Worm (Caenorhabditis elegans) whole organism, late embryonic: ENCODE results near the gene sec-24.1.
A peak's percentile ranks its signal among the peaks of the same experiment; 100 is the strongest.

ENCODE experiments used
- C08G9.2 ChIP-seq: sonication (generic microtip); optimal IDR thresholded peaks from 2 replicates; lab custom pipeline; 2016; ENCODE audit warnings: mild to moderate bottlenecking, missing genetic modification characterization, moderate library complexity, missing compliant biosample characterization
- F13H6.1 ChIP-seq: sonication (generic microtip); optimal IDR thresholded peaks from 2 replicates; lab custom pipeline; 2016; ENCODE audit warnings: missing genetic modification characterization, missing compliant biosample characterization
- K09A11.1 ChIP-seq: sonication (generic microtip); optimal IDR thresholded peaks from 2 replicates; lab custom pipeline; 2017; ENCODE audit warnings: antibody characterized with exemption, mild to moderate bottlenecking, missing genetic modification characterization, missing compliant biosample characterization; ENCODE audit not compliant: insufficient read depth
- T23F11.4 ChIP-seq: fragments of 200-800 bp; sonication (Bioruptor generic); optimal IDR thresholded peaks from 2 replicates; lab custom pipeline; 2018; ENCODE audit warnings: mild to moderate bottlenecking, missing genetic modification characterization, missing compliant biosample characterization
- ahr-1 ChIP-seq: sonication (generic microtip); optimal IDR thresholded peaks from 2 replicates; lab custom pipeline; 2016; ENCODE audit warnings: missing genetic modification characterization, missing compliant biosample characterization
- ama-1 ChIP-seq: fragments of 150-350 bp; optimal IDR thresholded peaks from 2 replicates; lab custom pipeline; 2014
- ceh-14 ChIP-seq: sonication (generic microtip); optimal IDR thresholded peaks from 2 replicates; lab custom pipeline; 2016; ENCODE audit warnings: missing genotype, missing genetic modification characterization, missing compliant biosample characterization
- ceh-18 ChIP-seq: sonication (generic microtip); optimal IDR thresholded peaks from 2 replicates; lab custom pipeline; 2016; ENCODE audit warnings: missing genetic modification characterization, missing compliant biosample characterization
- ceh-19 ChIP-seq: fragments of 200-800 bp; sonication (Bioruptor generic); optimal IDR thresholded peaks from 2 replicates; lab custom pipeline; 2018; ENCODE audit warnings: mild to moderate bottlenecking, missing genetic modification characterization, missing compliant biosample characterization
- ceh-22 ChIP-seq: sonication (generic microtip); optimal IDR thresholded peaks from 2 replicates; lab custom pipeline; 2017; ENCODE audit warnings: missing biosample characterization, missing genetic modification characterization
- ceh-24 ChIP-seq: sonication (generic microtip); optimal IDR thresholded peaks from 2 replicates; lab custom pipeline; 2016; ENCODE audit warnings: mild to moderate bottlenecking, missing genetic modification characterization, missing compliant biosample characterization
- ceh-30 ChIP-seq: fragments of 150-350 bp; optimal IDR thresholded peaks from 2 replicates; lab custom pipeline; 2014; ENCODE audit warnings: missing biosample characterization, missing genetic modification characterization
- ceh-34 ChIP-seq: sonication (generic microtip); optimal IDR thresholded peaks from 2 replicates; lab custom pipeline; 2016; ENCODE audit warnings: mild to moderate bottlenecking, missing genetic modification characterization, missing compliant biosample characterization
- ceh-45 ChIP-seq: fragments of 200-800 bp; sonication (Bioruptor generic); IDR thresholded peaks from 2 replicates; pipeline ENCODE4 v1.3.6; 2022; ENCODE audit warnings: missing genetic modification reagents, missing genetic modification characterization, missing compliant biosample characterization
- ceh-48 ChIP-seq: sonication (generic microtip); optimal IDR thresholded peaks from 2 replicates; lab custom pipeline; 2016; ENCODE audit warnings: missing genetic modification characterization, inconsistent platforms, missing compliant biosample characterization
- ceh-9 ChIP-seq: sonication (generic microtip); optimal IDR thresholded peaks from 2 replicates; lab custom pipeline; 2016; ENCODE audit warnings: mild to moderate bottlenecking, missing genetic modification characterization, inconsistent platforms, missing compliant biosample characterization
- che-1 ChIP-seq: sonication (generic microtip); optimal IDR thresholded peaks from 2 replicates; lab custom pipeline; 2016; ENCODE audit warnings: mild to moderate bottlenecking, missing genetic modification characterization, missing compliant biosample characterization
- dmd-4 ChIP-seq: sonication (generic microtip); optimal IDR thresholded peaks from 2 replicates; lab custom pipeline; 2016; ENCODE audit warnings: borderline replicate concordance, missing genetic modification characterization, missing compliant biosample characterization
- dve-1 ChIP-seq: sonication (generic microtip); optimal IDR thresholded peaks from 2 replicates; lab custom pipeline; 2017; ENCODE audit warnings: antibody characterized with exemption, mild to moderate bottlenecking, missing genetic modification characterization, missing compliant biosample characterization
- ets-4 ChIP-seq: sonication (generic microtip); optimal IDR thresholded peaks from 2 replicates; lab custom pipeline; 2016; ENCODE audit warnings: missing genetic modification characterization, missing compliant biosample characterization
- fkh-10 ChIP-seq: fragments of 150-350 bp; optimal IDR thresholded peaks from 2 replicates; lab custom pipeline; 2014; ENCODE audit warnings: missing biosample characterization, missing genetic modification reagents, missing genetic modification characterization
- fkh-6 ChIP-seq: sonication (generic microtip); optimal IDR thresholded peaks from 2 replicates; lab custom pipeline; 2016; ENCODE audit warnings: missing genetic modification characterization, missing compliant biosample characterization
- hlh-13 ChIP-seq: fragments of 200-800 bp; sonication (Bioruptor generic); optimal IDR thresholded peaks from 2 replicates; lab custom pipeline; 2018; ENCODE audit warnings: mild to moderate bottlenecking, missing genetic modification characterization, missing compliant biosample characterization
- hlh-15 ChIP-seq: sonication (generic microtip); optimal IDR thresholded peaks from 2 replicates; lab custom pipeline; 2016; ENCODE audit warnings: missing genetic modification characterization, missing compliant biosample characterization
- hlh-30 ChIP-seq: sonication (generic microtip); optimal IDR thresholded peaks from 2 replicates; lab custom pipeline; 2017; ENCODE audit warnings: antibody characterized with exemption, missing genetic modification characterization, missing compliant biosample characterization; ENCODE audit not compliant: insufficient read depth
- hlh-8 ChIP-seq: sonication (generic microtip); optimal IDR thresholded peaks from 2 replicates; lab custom pipeline; 2016; ENCODE audit warnings: missing genotype, missing genetic modification characterization, missing compliant biosample characterization
- lim-6 ChIP-seq: sonication (generic microtip); optimal IDR thresholded peaks from 2 replicates; lab custom pipeline; 2016; ENCODE audit warnings: missing genetic modification characterization, missing compliant biosample characterization
- madf-2 ChIP-seq: sonication (generic microtip); optimal IDR thresholded peaks from 2 replicates; lab custom pipeline; 2017; ENCODE audit warnings: missing genetic modification characterization, missing compliant biosample characterization
- mec-3 ChIP-seq: sonication (generic microtip); optimal IDR thresholded peaks from 2 replicates; lab custom pipeline; 2016; ENCODE audit warnings: borderline replicate concordance, missing genetic modification characterization, missing compliant biosample characterization
- nfya-1 ChIP-seq: sonication (generic microtip); optimal IDR thresholded peaks from 2 replicates; lab custom pipeline; 2017; ENCODE audit warnings: missing genetic modification characterization, mild to moderate bottlenecking, missing compliant biosample characterization, antibody characterized with exemption, moderate library complexity
- nhr-11 ChIP-seq: fragments of 150-350 bp; optimal IDR thresholded peaks from 2 replicates; lab custom pipeline; 2014; ENCODE audit warnings: missing biosample characterization, missing genetic modification characterization
- nhr-232 ChIP-seq: sonication (generic microtip); optimal IDR thresholded peaks from 2 replicates; lab custom pipeline; 2016; ENCODE audit warnings: missing genetic modification characterization, missing compliant biosample characterization
- odd-2 ChIP-seq: sonication (generic microtip); optimal IDR thresholded peaks from 2 replicates; lab custom pipeline; 2017; ENCODE audit warnings: antibody characterized with exemption, mild to moderate bottlenecking, missing genetic modification characterization, missing compliant biosample characterization
- pax-1 ChIP-seq: fragments of 150-350 bp; optimal IDR thresholded peaks from 2 replicates; lab custom pipeline; 2014; ENCODE audit warnings: missing biosample characterization, missing genetic modification characterization
- pha-4 ChIP-seq: fragments of 150-350 bp; optimal IDR thresholded peaks from 2 replicates; lab custom pipeline; 2018; ENCODE audit warnings: missing biosample characterization, missing genetic modification reagents, missing genetic modification characterization
- pqm-1 ChIP-seq: sonication (generic microtip); optimal IDR thresholded peaks from 2 replicates; lab custom pipeline; 2016; ENCODE audit warnings: missing genetic modification characterization, missing compliant biosample characterization
- pros-1 ChIP-seq: fragments of 150-350 bp; optimal IDR thresholded peaks from 2 replicates; lab custom pipeline; 2014; ENCODE audit warnings: missing biosample characterization, missing genetic modification reagents, missing genetic modification characterization
- ref-2 ChIP-seq: sonication (generic microtip); optimal IDR thresholded peaks from 2 replicates; lab custom pipeline; 2016; ENCODE audit warnings: missing genetic modification characterization, missing compliant biosample characterization
- sdc-2 ChIP-seq: sonication (generic microtip); optimal IDR thresholded peaks from 2 replicates; lab custom pipeline; 2016; ENCODE audit warnings: missing genotype, missing genetic modification characterization, missing compliant biosample characterization
- sox-2 ChIP-seq: fragments of 200-800 bp; sonication (Bioruptor generic); IDR thresholded peaks from 2 replicates; pipeline ENCODE4 v1.3.6; 2022; ENCODE audit warnings: missing genetic modification reagents, missing genetic modification characterization, missing compliant biosample characterization
- sox-4 ChIP-seq: sonication (generic microtip); optimal IDR thresholded peaks from 2 replicates; lab custom pipeline; 2017; ENCODE audit warnings: mild to moderate bottlenecking, missing genetic modification characterization, inconsistent platforms, missing compliant biosample characterization
- syd-9 ChIP-seq: sonication (generic microtip); optimal IDR thresholded peaks from 2 replicates; lab custom pipeline; 2016; ENCODE audit warnings: mild to moderate bottlenecking, missing genetic modification characterization, moderate library complexity, missing compliant biosample characterization
- ttx-3 ChIP-seq: sonication (generic microtip); optimal IDR thresholded peaks from 2 replicates; lab custom pipeline; 2016; ENCODE audit warnings: missing genetic modification reagents, missing genetic modification characterization, missing compliant biosample characterization
- unc-42 ChIP-seq: sonication (generic microtip); optimal IDR thresholded peaks from 2 replicates; lab custom pipeline; 2016; ENCODE audit warnings: missing genotype, missing genetic modification characterization, missing compliant biosample characterization
- zip-5 ChIP-seq: sonication (generic microtip); optimal IDR thresholded peaks from 2 replicates; lab custom pipeline; 2016; ENCODE audit warnings: missing genetic modification characterization, missing compliant biosample characterization
- ztf-16 ChIP-seq: sonication (generic microtip); optimal IDR thresholded peaks from 2 replicates; lab custom pipeline; 2017; ENCODE audit warnings: missing genetic modification characterization, missing compliant biosample characterization

The sec-24.1 gene

ce11 chrIV:11524241-11524692, 41.7 kb downstream of the sec-24.1 start, which contains the start of gene mep-1 (continued):
- no peak for TF ChIP-seq ama-1 (lab: Kevin White, UChicago)
- no peak for TF ChIP-seq dve-1 (tag; lab: Kevin White, UChicago)
- no peak for TF ChIP-seq che-1
- no peak for TF ChIP-seq sox-2 (GFP tag; lab: Robert Waterston, UW)
- no peak for TF ChIP-seq zip-5 (tag; lab: Kevin White, UChicago)
- no peak for TF ChIP-seq lim-6 (tag; lab: Kevin White, UChicago)
- no peak for TF ChIP-seq ttx-3 (tag; lab: Kevin White, UChicago)
- TF ChIP-seq odd-2 (tag; lab: Kevin White, UChicago): no peak
- TF ChIP-seq nfya-1 (tag; lab: Kevin White, UChicago): peak; percentile 52
- peak; percentile 43 for TF ChIP-seq ceh-18 (tag; lab: Kevin White, UChicago)
- no peak for TF ChIP-seq hlh-15 (tag; lab: Kevin White, UChicago)
- peak; percentile 2 for TF ChIP-seq ztf-16 (tag; lab: Kevin White, UChicago)
- no peak for TF ChIP-seq fkh-10 (GFP tag; lab: Kevin White, UChicago)
- TF ChIP-seq ref-2 (tag; lab: Kevin White, UChicago): peak; percentile 9
- no peak for TF ChIP-seq sdc-2 (tag; lab: Kevin White, UChicago)
- peak; percentile 43 for TF ChIP-seq unc-42 (tag; lab: Kevin White, UChicago)

- TF ChIP-seq hlh-30: peak; percentile 1
- TF ChIP-seq hlh-8 (tag; lab: Kevin White, UChicago): no peak
These were observed 42.3 kb downstream of the sec-24.1 start for ce11 chrIV:11523685-11524084.

- TF ChIP-seq fkh-6: no peak
- no peak for TF ChIP-seq pha-4
- no peak for TF ChIP-seq ztf-16 (tag; lab: Kevin White, UChicago)
- TF ChIP-seq pax-1: no peak
- TF ChIP-seq ceh-14: no peak
- no peak for TF ChIP-seq hlh-13 (GFP tag; lab: Kevin White, UChicago)
- no peak for TF ChIP-seq ama-1 (lab: Kevin White, UChicago)
- TF ChIP-seq pqm-1: no peak
- no peak for TF ChIP-seq nhr-11 (tag; lab: Kevin White, UChicago)
- TF ChIP-seq ceh-22 (tag; lab: Kevin White, UChicago): no peak
- no peak for TF ChIP-seq pros-1 (tag; lab: Kevin White, UChicago)
- no peak for TF ChIP-seq zip-5 (tag; lab: Kevin White, UChicago)
- TF ChIP-seq unc-42 (tag; lab: Kevin White, UChicago): no peak
- TF ChIP-seq fkh-10 (GFP tag; lab: Kevin White, UChicago): no peak
- no peak for TF ChIP-seq sdc-2 (tag; lab: Kevin White, UChicago)
- peak; percentile 49 for TF ChIP-seq nfya-1 (tag; lab: Kevin White, UChicago)
- no peak for TF ChIP-seq ceh-34
- no peak for TF ChIP-seq ceh-30
- TF ChIP-seq syd-9: no peak
- TF ChIP-seq ref-2 (tag; lab: Kevin White, UChicago): peak; percentile 6
- TF ChIP-seq K09A11.1 (tag; lab: Kevin White, UChicago): no peak
- TF ChIP-seq ceh-9: no peak
- no peak for TF ChIP-seq mec-3 (tag; lab: Kevin White, UChicago)
- no peak for TF ChIP-seq F13H6.1 (tag; lab: Kevin White, UChicago)
- no peak for TF ChIP-seq C08G9.2 (tag; lab: Kevin White, UChicago)
- no peak for TF ChIP-seq ets-4 (tag; lab: Kevin White, UChicago)
- TF ChIP-seq dmd-4 (tag; lab: Kevin White, UChicago): no peak
- no peak for TF ChIP-seq lim-6 (tag; lab: Kevin White, UChicago)
- TF ChIP-seq T23F11.4: no peak
- TF ChIP-seq nhr-232 (tag; lab: Kevin White, UChicago): no peak
- TF ChIP-seq ahr-1: no peak
- TF ChIP-seq che-1: no peak
- no peak for TF ChIP-seq sox-4 (tag; lab: Kevin White, UChicago)
- TF ChIP-seq madf-2 (tag; lab: Kevin White, UChicago): peak; percentile 99
- TF ChIP-seq ceh-45: no peak
- TF ChIP-seq odd-2 (tag; lab: Kevin White, UChicago): no peak
- no peak for TF ChIP-seq hlh-15 (tag; lab: Kevin White, UChicago)
- TF ChIP-seq ttx-3 (tag; lab: Kevin White, UChicago): no peak
- TF ChIP-seq ceh-19 (GFP tag; lab: Kevin White, UChicago): no peak
- no peak for TF ChIP-seq ceh-24 (tag; lab: Kevin White, UChicago)
- peak; percentile 16 for TF ChIP-seq ceh-48 (tag; lab: Kevin White, UChicago)
These were observed 43.6 kb downstream of the sec-24.1 start for ce11 chrIV:11522225-11522952.
